Worm (Caenorhabditis elegans): ENCODE measurements around the gene T07E3.4.

DNA sequence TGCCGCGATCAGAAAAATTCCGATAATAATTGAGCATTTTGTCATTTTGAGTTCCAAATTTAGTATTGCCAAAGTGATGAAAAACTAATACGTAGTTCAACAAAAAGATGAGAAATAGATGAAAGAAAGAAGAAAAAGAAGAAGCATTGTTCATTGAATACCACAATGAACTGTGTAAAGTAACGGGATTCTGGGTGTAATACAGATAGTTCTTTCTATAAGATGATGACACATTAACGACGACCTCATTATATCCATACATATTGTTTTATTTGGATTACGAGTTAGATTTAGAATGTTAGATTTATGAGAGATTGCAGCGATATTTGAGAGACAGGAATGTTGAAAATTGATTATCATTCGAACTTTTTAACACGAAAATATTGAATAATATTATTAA lies 6.3 kb upstream of the T07E3.4 start, which contains the start of gene K04C2.5:
- TF ChIP-seq B0261.1 (tag; optimal IDR thresholded peaks at IDR 0.05) (no peak), rec-8 (tag; optimal IDR thresholded peaks at IDR 0.05) (no peak), sptf-2 (GFP tag; optimal IDR thresholded peaks at IDR 0.05) (no peak), ccch-3 (GFP tag; optimal IDR thresholded peaks at IDR 0.05) (no peak), efl-1 (GFP tag; optimal IDR thresholded peaks at IDR 0.05) (no peak), akir-1 (GFP tag; optimal IDR thresholded peaks at IDR 0.05) (no peak), F37B4.10 (GFP tag; IDR thresholded peaks at IDR 0.05) (no peak), unc-130 (GFP tag; optimal IDR thresholded peaks at IDR 0.05) (no peak), ztf-26 (tag; optimal IDR thresholded peaks at IDR 0.05) (no peak), ceh-40 (GFP tag; IDR thresholded peaks at IDR 0.05) (no peak), pha-4 (tag; optimal IDR thresholded peaks at IDR 0.05) (no peak), unc-62 (GFP tag; optimal IDR thresholded peaks at IDR 0.05) (no peak), snpc-1.3 (tag; optimal IDR thresholded peaks at IDR 0.05; ENCODE audit: insufficient read depth) (no peak)
